Worm (Caenorhabditis elegans) whole organism, early embryonic: Measurements from ENCODE around the gene his-31.

Experiments used
- B0310.2 ChIP-seq: sonication (generic microtip); optimal IDR thresholded peaks from 2 replicates; lab custom pipeline; 2016; ENCODE audit warnings: mild to moderate bottlenecking, missing genetic modification characterization, missing compliant biosample characterization
- ama-1 ChIP-seq: fragments of 150-350 bp; optimal IDR thresholded peaks from 2 replicates; lab custom pipeline; 2014
- ceh-13 ChIP-seq: fragments of 200-800 bp; sonication (Bioruptor generic); optimal IDR thresholded peaks from 2 replicates; lab custom pipeline; 2018; ENCODE audit warnings: mild to moderate bottlenecking, missing genetic modification characterization, missing compliant biosample characterization
- ceh-36 ChIP-seq: sonication (generic microtip); optimal IDR thresholded peaks from 2 replicates; lab custom pipeline; 2016; ENCODE audit warnings: missing genetic modification characterization, inconsistent platforms, missing compliant biosample characterization
- scrt-1 ChIP-seq: fragments of 200-800 bp; sonication (Bioruptor generic); IDR thresholded peaks from 2 replicates; pipeline ENCODE4 v1.3.6; 2022; ENCODE audit warnings: missing genetic modification characterization, missing compliant biosample characterization
- sea-1 ChIP-seq: fragments of 200-800 bp; sonication (Bioruptor generic); conservative IDR thresholded peaks from 2 replicates; pipeline ENCODE4 v1.3.6; 2022; ENCODE audit warnings: missing genetic modification characterization, missing compliant biosample characterization
- tbx-11 ChIP-seq: fragments of 200-800 bp; sonication (Bioruptor generic); IDR thresholded peaks from 2 replicates; pipeline ENCODE4 v1.3.6; 2022; ENCODE audit warnings: missing genetic modification characterization, missing compliant biosample characterization
- tbx-37 ChIP-seq: fragments of 200-800 bp; sonication (Bioruptor generic); conservative IDR thresholded peaks from 2 replicates; pipeline ENCODE4 v1.3.6; 2022; ENCODE audit warnings: missing genetic modification reagents, missing genetic modification characterization, missing compliant biosample characterization
- tra-4 ChIP-seq: sonication (generic microtip); optimal IDR thresholded peaks from 2 replicates; lab custom pipeline; 2017; ENCODE audit warnings: missing genetic modification characterization, missing compliant biosample characterization

ce11 chrIV:8379278-8379677 is 45.5 kb upstream of the his-31 start, which contains the start of gene nap-1:
- no peak for TF ChIP-seq sea-1 (GFP tag; lab: Robert Waterston, UW)
- TF ChIP-seq ama-1 (lab: Kevin White, UChicago): no peak
- TF ChIP-seq scrt-1 (GFP tag; lab: Robert Waterston, UW): no peak
- no peak for TF ChIP-seq ceh-36 (tag; lab: Kevin White, UChicago)
- no peak for TF ChIP-seq tbx-11 (GFP tag; lab: Robert Waterston, UW)
- TF ChIP-seq ceh-13 (GFP tag; lab: Kevin White, UChicago): no peak
- no peak for TF ChIP-seq B0310.2 (tag; lab: Kevin White, UChicago)
- TF ChIP-seq tbx-37: no peak
- no peak for TF ChIP-seq tra-4 (tag; lab: Kevin White, UChicago)
